Worm (Caenorhabditis elegans) whole organism, early embryonic: Measurements from ENCODE around the gene H27A22.1.

Source experiments
- B0310.2 ChIP-seq: sonication (generic microtip); optimal IDR thresholded peaks from 2 replicates; lab custom pipeline; 2016; ENCODE audit warnings: mild to moderate bottlenecking, missing genetic modification characterization, missing compliant biosample characterization
- F13C5.2 ChIP-seq: sonication (generic microtip); optimal IDR thresholded peaks from 2 replicates; lab custom pipeline; 2017; ENCODE audit warnings: mild to moderate bottlenecking, missing genetic modification characterization, inconsistent platforms, missing compliant biosample characterization
- aly-1 ChIP-seq: sonication (generic microtip); optimal IDR thresholded peaks from 2 replicates; lab custom pipeline; 2016; ENCODE audit warnings: missing genetic modification characterization, missing compliant biosample characterization
- ama-1 ChIP-seq: fragments of 150-350 bp; optimal IDR thresholded peaks from 2 replicates; lab custom pipeline; 2014
- ceh-13 ChIP-seq: fragments of 200-800 bp; sonication (Bioruptor generic); optimal IDR thresholded peaks from 2 replicates; lab custom pipeline; 2018; ENCODE audit warnings: mild to moderate bottlenecking, missing genetic modification characterization, missing compliant biosample characterization
- ceh-36 ChIP-seq: sonication (generic microtip); optimal IDR thresholded peaks from 2 replicates; lab custom pipeline; 2016; ENCODE audit warnings: missing genetic modification characterization, inconsistent platforms, missing compliant biosample characterization
- ets-7 ChIP-seq: sonication (generic microtip); optimal IDR thresholded peaks from 2 replicates; lab custom pipeline; 2016; ENCODE audit warnings: missing genotype, missing genetic modification characterization, missing compliant biosample characterization
- flt-1 ChIP-seq: fragments of 200-800 bp; sonication (Bioruptor generic); IDR thresholded peaks from 2 replicates; pipeline ENCODE4 v1.3.6; 2022; ENCODE audit warnings: missing genetic modification characterization, missing compliant biosample characterization
- hmbx-1 ChIP-seq: sonication (generic microtip); optimal IDR thresholded peaks from 2 replicates; lab custom pipeline; 2016; ENCODE audit warnings: mild to moderate bottlenecking, missing genetic modification characterization, missing compliant biosample characterization
- hmg-4 ChIP-seq: fragments of 200-800 bp; sonication (Bioruptor generic); optimal IDR thresholded peaks from 2 replicates; lab custom pipeline; 2018; ENCODE audit warnings: mild to moderate bottlenecking, missing genetic modification characterization, missing compliant biosample characterization
- hnd-1 ChIP-seq: sonication (generic microtip); optimal IDR thresholded peaks from 2 replicates; lab custom pipeline; 2016; ENCODE audit warnings: missing genetic modification characterization, missing compliant biosample characterization
- pes-1 ChIP-seq: fragments of 200-800 bp; sonication (Bioruptor generic); IDR thresholded peaks from 2 replicates; pipeline ENCODE4 v1.3.6; 2022; ENCODE audit warnings: missing genetic modification reagents, missing genetic modification characterization, missing compliant biosample characterization
- scrt-1 ChIP-seq: fragments of 200-800 bp; sonication (Bioruptor generic); IDR thresholded peaks from 2 replicates; pipeline ENCODE4 v1.3.6; 2022; ENCODE audit warnings: missing genetic modification characterization, missing compliant biosample characterization
- sea-1 ChIP-seq: fragments of 200-800 bp; sonication (Bioruptor generic); conservative IDR thresholded peaks from 2 replicates; pipeline ENCODE4 v1.3.6; 2022; ENCODE audit warnings: missing genetic modification characterization, missing compliant biosample characterization
- tbx-11 ChIP-seq: fragments of 200-800 bp; sonication (Bioruptor generic); IDR thresholded peaks from 2 replicates; pipeline ENCODE4 v1.3.6; 2022; ENCODE audit warnings: missing genetic modification characterization, missing compliant biosample characterization
- tbx-37 ChIP-seq: fragments of 200-800 bp; sonication (Bioruptor generic); conservative IDR thresholded peaks from 2 replicates; pipeline ENCODE4 v1.3.6; 2022; ENCODE audit warnings: missing genetic modification reagents, missing genetic modification characterization, missing compliant biosample characterization
- tra-4 ChIP-seq: sonication (generic microtip); optimal IDR thresholded peaks from 2 replicates; lab custom pipeline; 2017; ENCODE audit warnings: missing genetic modification characterization, missing compliant biosample characterization

H27A22.1 gene

DNA sequence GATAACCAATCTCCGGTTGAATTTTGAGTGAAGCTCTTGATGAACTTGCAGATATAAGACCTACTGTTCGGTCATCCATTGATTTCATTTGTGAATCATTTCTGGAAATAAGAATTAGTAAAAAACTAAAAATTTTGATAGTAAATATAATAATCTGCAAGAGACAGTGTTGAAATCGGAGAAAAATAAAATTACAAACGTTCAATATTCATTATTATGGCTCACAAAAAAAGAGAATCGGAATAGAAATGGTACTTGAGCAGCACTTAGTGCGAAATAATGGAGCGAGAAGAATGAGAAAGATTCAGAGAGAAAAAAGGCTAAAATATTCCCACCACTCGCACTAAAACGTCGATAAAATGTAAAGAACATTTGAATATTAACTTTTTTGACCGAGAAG, 26.0 kb upstream of the H27A22.1 start, which contains the start of gene vps-54:
TSS of gene vps-54 (minus strand) at position 101 of the 400 bp plus-strand sequence.
- no peak for TF ChIP-seq hmg-4 (GFP tag; lab: Kevin White, UChicago)
- TF ChIP-seq tbx-11 (GFP tag; lab: Robert Waterston, UW) = no peak
- no peak for TF ChIP-seq tbx-37 (GFP tag; lab: Robert Waterston, UW)
- no peak for TF ChIP-seq pes-1 (GFP tag; lab: Robert Waterston, UW)
- no peak for TF ChIP-seq hnd-1 (tag; lab: Kevin White, UChicago)
- TF ChIP-seq ceh-36 (tag; lab: Kevin White, UChicago) = no peak
- TF ChIP-seq F13C5.2 = no peak

DNA sequence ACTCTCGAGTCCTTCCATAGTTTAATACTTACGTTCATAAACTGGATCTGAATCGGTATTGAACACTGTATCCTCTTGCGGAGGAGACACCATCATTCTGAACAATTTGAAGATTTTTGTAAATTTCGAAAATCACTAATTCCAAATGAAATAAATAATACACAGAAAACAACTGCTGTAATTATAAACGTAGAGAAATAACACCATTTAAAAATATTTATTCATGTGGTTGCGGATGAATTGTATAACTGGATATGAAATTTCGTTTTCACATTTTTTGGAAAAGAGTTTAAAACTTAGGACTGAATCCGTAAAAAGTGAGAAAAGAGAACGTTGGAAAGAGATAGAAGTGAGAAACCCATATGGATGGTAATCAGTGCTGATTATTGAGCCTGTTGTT, 24.1 kb upstream of the H27A22.1 start, which contains the start of gene mics-1:
TSS of gene mics-1 (minus strand) at position 101 of the 400 bp plus-strand sequence.
- TF ChIP-seq F13C5.2 = no peak
- no peak for TF ChIP-seq scrt-1 (GFP tag; lab: Robert Waterston, UW)
- no peak for TF ChIP-seq hmbx-1

DNA sequence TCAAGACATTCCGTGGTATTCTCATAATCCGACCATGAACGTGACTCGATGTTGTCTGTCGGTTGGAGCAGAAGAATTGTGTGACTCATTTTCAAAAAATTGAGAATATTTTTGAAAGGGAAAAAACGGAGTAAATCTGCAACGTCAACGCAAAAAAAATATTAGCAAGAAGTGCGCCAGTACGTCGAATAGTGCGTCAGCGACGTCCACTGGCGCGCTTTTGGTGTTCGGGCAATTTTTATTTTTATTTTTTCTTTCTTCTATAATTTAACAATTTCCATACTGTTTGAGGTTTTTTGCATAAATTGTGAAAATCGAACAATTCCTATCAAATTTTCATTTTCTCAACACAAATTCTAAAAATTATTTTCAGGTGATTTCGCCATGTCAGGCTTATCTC, 23.4 kb upstream of the H27A22.1 start, which contains the start of the genes erh-1 and lpd-9:
TSS of gene erh-1 (minus strand) at position 204 of the 400 bp plus-strand sequence.
TSS of gene lpd-9 (plus strand) at position 368 of the 400 bp plus-strand sequence.
- TF ChIP-seq ceh-13 (GFP tag; lab: Kevin White, UChicago) = no peak
- no peak for TF ChIP-seq B0310.2 (tag; lab: Kevin White, UChicago)
- 0 out of 2 replicates have a peak, but pooled peaks have one; percentile 31 for TF ChIP-seq tbx-37 (GFP tag; lab: Robert Waterston, UW)
- peak; percentile 54 for TF ChIP-seq F13C5.2

DNA sequence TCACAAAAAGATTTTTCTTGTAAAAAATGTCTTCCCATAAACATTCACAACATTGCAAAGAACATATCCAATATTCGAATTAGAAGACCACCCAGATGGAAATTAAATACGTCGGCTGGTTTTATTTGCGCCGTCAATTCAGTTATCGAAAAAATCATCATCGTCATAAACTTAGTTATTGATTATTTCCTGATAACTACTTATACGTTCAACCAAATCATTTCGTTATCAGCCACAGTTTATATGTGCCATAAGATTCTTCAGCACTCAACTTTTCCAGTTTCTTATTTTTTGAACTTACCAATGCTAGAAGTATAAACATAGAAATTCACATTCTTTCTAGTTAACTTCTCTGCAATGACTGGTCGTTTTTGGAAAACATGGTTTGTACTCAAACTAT, 21.7 kb upstream of the H27A22.1 start:
- no peak for TF ChIP-seq scrt-1 (GFP tag; lab: Robert Waterston, UW)
- no peak for TF ChIP-seq ceh-13 (GFP tag; lab: Kevin White, UChicago)
- no peak for TF ChIP-seq ceh-36 (tag; lab: Kevin White, UChicago)
- TF ChIP-seq hnd-1 (tag; lab: Kevin White, UChicago) = no peak
- TF ChIP-seq F13C5.2 = no peak
- TF ChIP-seq tbx-37 (GFP tag; lab: Robert Waterston, UW) = no peak
- TF ChIP-seq B0310.2 (tag; lab: Kevin White, UChicago) = no peak
- TF ChIP-seq aly-1 (tag; lab: Kevin White, UChicago) = no peak
- no peak for TF ChIP-seq ama-1 (lab: Kevin White, UChicago)
- TF ChIP-seq ets-7 (tag; lab: Kevin White, UChicago) = no peak
- no peak for TF ChIP-seq hmg-4 (GFP tag; lab: Kevin White, UChicago)
- TF ChIP-seq tra-4 (tag; lab: Kevin White, UChicago) = no peak
- no peak for TF ChIP-seq pes-1 (GFP tag; lab: Robert Waterston, UW)
- no peak for TF ChIP-seq flt-1 (GFP tag; lab: Robert Waterston, UW)
- TF ChIP-seq hmbx-1 = no peak
- TF ChIP-seq sea-1 = no peak
- no peak for TF ChIP-seq tbx-11 (GFP tag; lab: Robert Waterston, UW)

DNA sequence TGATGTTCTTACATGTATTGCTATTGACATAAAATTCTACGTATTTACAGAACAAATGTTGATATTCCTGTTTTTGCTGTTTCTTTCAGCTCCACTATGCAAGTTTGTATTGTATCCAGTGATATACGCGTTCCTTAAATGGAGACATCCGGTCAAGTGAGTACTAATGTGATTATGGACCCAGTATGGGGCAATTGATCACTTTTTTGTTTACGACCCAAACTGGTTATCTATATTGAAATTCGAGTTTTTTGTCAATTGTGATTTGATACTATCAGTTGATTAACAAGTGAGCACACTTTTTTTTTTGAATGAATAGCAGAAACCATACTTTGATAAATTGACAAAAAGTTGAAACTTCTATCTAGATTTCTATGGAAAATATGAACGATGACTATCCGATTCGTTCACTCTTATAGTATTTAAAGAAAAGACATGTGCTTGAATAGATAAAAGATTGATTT, 20.5 kb upstream of the H27A22.1 start, which contains the start of gene T21C9.6:
TSS of gene T21C9.6 (plus strand) at position 51 of the 464 bp plus-strand sequence.
- no peak for TF ChIP-seq sea-1

DNA sequence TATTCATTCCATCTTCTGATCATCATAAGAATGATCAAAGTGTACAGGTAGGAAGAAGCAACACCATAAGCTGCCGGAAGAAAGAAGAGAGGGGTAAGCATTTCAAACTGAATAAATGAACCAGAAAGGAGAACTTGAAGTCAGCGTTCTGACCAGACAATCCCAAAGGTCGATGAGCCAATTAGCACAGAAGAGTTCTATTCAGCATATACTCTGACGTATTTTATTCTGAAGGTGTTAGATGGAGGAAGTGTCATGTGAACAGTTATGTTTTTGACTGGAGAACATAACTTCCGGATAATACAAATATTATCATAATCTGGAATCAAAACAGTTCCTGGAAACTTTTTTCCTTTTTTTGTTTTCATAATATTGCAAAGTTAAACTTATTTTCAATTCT, 13.7 kb upstream of the H27A22.1 start, which contains the start of gene srg-32:
TSS of gene srg-32 (minus strand) at position 101 of the 400 bp plus-strand sequence.
- TF ChIP-seq sea-1 (no peak), B0310.2 (tag; lab: Kevin White, UChicago) (no peak), tra-4 (tag; lab: Kevin White, UChicago) (no peak), ets-7 (tag; lab: Kevin White, UChicago) (no peak), ceh-36 (tag; lab: Kevin White, UChicago) (no peak), aly-1 (tag; lab: Kevin White, UChicago) (no peak), ama-1 (lab: Kevin White, UChicago) (no peak), tbx-11 (GFP tag; lab: Robert Waterston, UW) (no peak), tbx-37 (GFP tag; lab: Robert Waterston, UW) (no peak), F13C5.2 (no peak), flt-1 (GFP tag; lab: Robert Waterston, UW) (no peak), ceh-13 (GFP tag; lab: Kevin White, UChicago) (no peak), scrt-1 (GFP tag; lab: Robert Waterston, UW) (no peak), hmbx-1 (no peak), hmg-4 (GFP tag; lab: Kevin White, UChicago) (no peak), pes-1 (GFP tag; lab: Robert Waterston, UW) (no peak), hnd-1 (tag; lab: Kevin White, UChicago) (no peak)

DNA sequence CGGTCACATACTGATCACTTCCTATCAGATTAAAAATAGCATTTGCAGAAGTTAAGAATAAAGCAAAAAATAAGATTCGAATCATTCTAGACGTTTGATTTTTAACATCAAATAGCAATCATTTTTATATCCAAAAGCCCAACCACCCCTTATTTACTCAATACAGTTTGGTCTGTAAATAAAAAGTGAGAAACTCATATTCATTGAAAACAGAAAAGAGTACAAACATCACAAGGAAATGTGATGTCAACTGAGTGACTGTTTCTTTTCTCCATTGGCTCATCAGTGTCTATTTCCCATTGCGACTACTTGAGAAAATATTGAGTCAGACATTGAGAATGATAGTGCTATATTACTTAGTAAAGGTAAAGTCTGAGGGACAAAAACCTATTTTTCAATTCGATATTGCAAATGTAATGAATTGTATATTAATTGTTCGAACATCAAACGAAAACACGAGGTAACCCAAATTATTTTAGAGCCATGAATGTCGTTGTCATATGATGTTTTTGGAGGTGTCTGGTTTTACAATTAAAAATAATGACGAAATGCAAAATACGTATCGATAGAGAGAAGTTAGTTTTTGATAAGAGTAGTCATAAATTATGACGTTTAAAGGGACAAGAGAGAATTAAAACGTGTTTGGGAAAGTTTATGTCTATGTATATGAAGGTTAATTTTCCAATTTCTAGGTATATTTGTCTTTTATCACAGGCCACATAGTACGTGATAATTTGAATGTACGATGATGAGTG, 12.4 kb upstream of the H27A22.1 start, which contains the start of gene ttr-23:
TSS of gene ttr-23 (minus strand) at position 87 of the 755 bp plus-strand sequence.
- TF ChIP-seq B0310.2 (tag; lab: Kevin White, UChicago) = no peak
- no peak for TF ChIP-seq pes-1 (GFP tag; lab: Robert Waterston, UW)
- TF ChIP-seq tbx-37 (GFP tag; lab: Robert Waterston, UW) = no peak
- no peak for TF ChIP-seq tra-4 (tag; lab: Kevin White, UChicago)
- TF ChIP-seq flt-1 (GFP tag; lab: Robert Waterston, UW) = no peak
- TF ChIP-seq scrt-1 (GFP tag; lab: Robert Waterston, UW) = no peak
- no peak for TF ChIP-seq ceh-13 (GFP tag; lab: Kevin White, UChicago)
- TF ChIP-seq hmg-4 (GFP tag; lab: Kevin White, UChicago) = no peak
- TF ChIP-seq sea-1 = no peak
- no peak for TF ChIP-seq ama-1 (lab: Kevin White, UChicago)
- TF ChIP-seq aly-1 (tag; lab: Kevin White, UChicago) = no peak
- no peak for TF ChIP-seq hmbx-1
- no peak for TF ChIP-seq ceh-36 (tag; lab: Kevin White, UChicago)
- TF ChIP-seq F13C5.2 = no peak
- TF ChIP-seq tbx-11 (GFP tag; lab: Robert Waterston, UW) = no peak
- no peak for TF ChIP-seq hnd-1 (tag; lab: Kevin White, UChicago)
